Fruit fly (Drosophila melanogaster) S2 (cell line): ENCODE measurements around the gene CG32536.

Experiments
- CG8478 ChIP-seq: fragments of >200 bp; optimal IDR thresholded peaks from 2 replicates; lab custom pipeline; 2018
- CTCF ChIP-seq, 2 experiments: fragments of >200 bp; optimal IDR thresholded peaks; 2 replicates each; lab custom pipeline; 2018

DNA sequence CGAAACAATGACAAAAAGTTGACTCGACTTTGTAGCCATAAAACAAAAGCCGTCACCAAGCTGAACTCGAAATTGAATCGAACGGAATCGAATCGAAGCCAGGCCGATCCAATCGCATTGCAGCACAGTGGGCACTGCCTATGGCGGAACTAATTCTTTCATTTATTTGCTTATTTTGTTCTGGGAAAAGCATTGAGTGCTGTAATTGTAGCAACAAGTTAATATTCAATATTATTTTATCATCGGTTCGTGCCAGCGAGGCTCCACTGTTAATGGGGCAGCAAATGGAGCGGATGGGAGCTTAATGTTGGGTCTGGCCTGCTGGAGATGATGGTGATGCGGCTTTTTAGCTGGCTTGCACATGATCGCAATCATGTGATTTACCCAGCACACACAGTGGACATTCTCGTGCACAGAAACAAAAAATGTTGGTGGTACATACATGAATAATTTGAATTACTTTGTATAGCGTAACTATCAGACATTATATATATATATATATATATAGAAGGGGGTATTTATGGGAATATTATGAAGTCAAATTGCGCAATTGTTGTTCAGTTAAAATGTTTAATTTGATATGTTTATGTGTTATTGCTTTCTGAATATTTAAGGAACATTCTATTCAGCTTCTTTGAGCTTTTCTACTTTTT is 12.7 kb upstream of the CG32536 start:
- no peak for TF ChIP-seq CG8478 (lab: Kevin White, UChicago)
- no peak for TF ChIP-seq CTCF (optimal IDR thresholded peaks at IDR 0.05; lab: Kevin White, UChicago)
